Fruit fly (Drosophila melanogaster) whole organism, embryonic: ENCODE results near the gene Ada1-1.

Experiments
- Atf-2 ChIP-seq: fragments of 200-800 bp; sonication (Bioruptor generic); optimal IDR thresholded peaks from 2 replicates; lab custom pipeline; 2016; ENCODE audit warnings: missing biosample characterization, missing genetic modification characterization
- B-H1 ChIP-seq: fragments of 200-800 bp; sonication (Bioruptor generic); IDR thresholded peaks from 3 replicates; pipeline ENCODE4 v1.3.6; 2022; ENCODE audit warnings: missing biosample characterization, missing genetic modification characterization
- CG12659 ChIP-seq: fragments of 200-800 bp; sonication (Bioruptor generic); optimal IDR thresholded peaks from 3 replicates; lab custom pipeline; 2017; ENCODE audit warnings: mild to moderate bottlenecking, missing biosample characterization, missing genetic modification reagents, missing genetic modification characterization
- CG12942 ChIP-seq: fragments of 200-800 bp; sonication (Bioruptor generic); optimal IDR thresholded peaks from 3 replicates; lab custom pipeline; 2016; ENCODE audit warnings: missing biosample characterization, missing genetic modification characterization
- CG13287 ChIP-seq: fragments of 200-800 bp; sonication (Bioruptor generic); IDR thresholded peaks from 2 replicates; pipeline ENCODE4 v1.3.6; 2022; ENCODE audit warnings: missing biosample characterization, missing genetic modification characterization; ENCODE audit not compliant: partially characterized antibody
- CG14014 ChIP-seq: fragments of 200-800 bp; sonication (Bioruptor generic); IDR thresholded peaks from 2 replicates; pipeline ENCODE4 v1.3.6; 2022; ENCODE audit warnings: missing biosample characterization, missing genetic modification characterization
- CG14710 ChIP-seq: fragments of 200-800 bp; sonication (Bioruptor generic); optimal IDR thresholded peaks from 3 replicates; lab custom pipeline; 2019; ENCODE audit warnings: missing biosample characterization, mild to moderate bottlenecking, missing genetic modification characterization, moderate library complexity
- CG18476 ChIP-seq: fragments of 200-800 bp; sonication (Bioruptor generic); optimal IDR thresholded peaks from 2 replicates; lab custom pipeline; 2016; ENCODE audit warnings: missing biosample characterization, mild to moderate bottlenecking, missing genetic modification characterization
- CG32532 ChIP-seq: fragments of 200-800 bp; sonication (Bioruptor generic); IDR thresholded peaks from 2 replicates; pipeline ENCODE4 v1.3.6; 2022; ENCODE audit warnings: missing biosample characterization, missing genetic modification characterization
- CG3281 ChIP-seq: fragments of 200-800 bp; sonication (Bioruptor generic); optimal IDR thresholded peaks from 3 replicates; lab custom pipeline; 2017; ENCODE audit warnings: missing biosample characterization, mild to moderate bottlenecking, missing genetic modification characterization
- CG34224 ChIP-seq: fragments of 200-800 bp; sonication (Bioruptor generic); IDR thresholded peaks from 3 replicates; pipeline ENCODE4 v1.3.6; 2022; ENCODE audit warnings: missing biosample characterization, missing genetic modification characterization; ENCODE audit not compliant: partially characterized antibody
- CG34376 ChIP-seq: fragments of 200-800 bp; sonication (Bioruptor generic); optimal IDR thresholded peaks from 2 replicates; lab custom pipeline; 2018; ENCODE audit warnings: missing biosample characterization, mild to moderate bottlenecking, missing genetic modification characterization
- CG3847 ChIP-seq: fragments of 200-800 bp; sonication (Bioruptor generic); IDR thresholded peaks from 2 replicates; pipeline ENCODE4 v1.3.6; 2022; ENCODE audit warnings: missing biosample characterization, missing genetic modification characterization
- CG42726 ChIP-seq: fragments of 200-800 bp; sonication (Bioruptor generic); IDR thresholded peaks from 2 replicates; pipeline ENCODE4 v1.3.6; 2022; ENCODE audit warnings: missing biosample characterization, missing genetic modification characterization; ENCODE audit not compliant: partially characterized antibody
- CG4360 ChIP-seq: fragments of 200-800 bp; sonication (Bioruptor generic); IDR thresholded peaks from 2 replicates; pipeline ENCODE4 v1.3.6; 2022; ENCODE audit warnings: missing biosample characterization, missing genetic modification characterization
- CG6689 ChIP-seq: fragments of 200-800 bp; sonication (Bioruptor generic); IDR thresholded peaks from 2 replicates; pipeline ENCODE4 v1.3.6; 2022; ENCODE audit warnings: missing biosample characterization, missing genetic modification characterization
- CG6791 ChIP-seq: fragments of 200-800 bp; sonication (Bioruptor generic); IDR thresholded peaks from 3 replicates; pipeline ENCODE4 v1.3.6; 2022; ENCODE audit warnings: missing biosample characterization, missing genetic modification characterization; ENCODE audit not compliant: partially characterized antibody
- CG7987 ChIP-seq: fragments of 200-800 bp; sonication (Bioruptor generic); optimal IDR thresholded peaks from 2 replicates; lab custom pipeline; 2018; ENCODE audit warnings: missing biosample characterization, mild to moderate bottlenecking, missing genetic modification characterization, moderate library complexity
- CG8359 ChIP-seq: fragments of 200-800 bp; sonication (Bioruptor generic); optimal IDR thresholded peaks from 2 replicates; lab custom pipeline; 2017; ENCODE audit warnings: missing biosample characterization, mild to moderate bottlenecking, missing genetic modification characterization, borderline replicate concordance
- CG9932 ChIP-seq: fragments of 200-800 bp; sonication (Bioruptor generic); IDR thresholded peaks from 2 replicates; pipeline ENCODE4 v1.3.6; 2022; ENCODE audit warnings: missing biosample characterization, missing genetic modification characterization
- CTCF ChIP-seq: fragments of 200-800 bp; sonication (Bioruptor generic); optimal IDR thresholded peaks from 2 replicates; lab custom pipeline; 2017; ENCODE audit warnings: missing biosample characterization, mild to moderate bottlenecking, missing genetic modification characterization, moderate library complexity
- CoRest ChIP-seq: fragments of 200-800 bp; sonication (Bioruptor generic); optimal IDR thresholded peaks from 3 replicates; lab custom pipeline; 2018; ENCODE audit warnings: missing biosample characterization, mild to moderate bottlenecking, missing genetic modification characterization, moderate library complexity
- E2f2 ChIP-seq: fragments of 200-800 bp; sonication (Bioruptor generic); IDR thresholded peaks from 2 replicates; pipeline ENCODE4 v1.3.6; 2022; ENCODE audit warnings: missing biosample characterization, missing genetic modification characterization
- Ets97D ChIP-seq: fragments of 200-800 bp; sonication (Bioruptor generic); optimal IDR thresholded peaks from 3 replicates; lab custom pipeline; 2016; ENCODE audit warnings: missing biosample characterization, missing genetic modification characterization
- HmgZ ChIP-seq: fragments of 200-800 bp; sonication (Bioruptor generic); optimal IDR thresholded peaks from 2 replicates; lab custom pipeline; 2018; ENCODE audit warnings: missing biosample characterization, mild to moderate bottlenecking, missing genetic modification characterization
- Hr3 ChIP-seq: fragments of 200-800 bp; sonication (Bioruptor generic); optimal IDR thresholded peaks from 3 replicates; lab custom pipeline; 2016; ENCODE audit warnings: missing biosample characterization, missing genetic modification characterization
- MBD-R2 ChIP-seq: fragments of 200-800 bp; sonication (Bioruptor generic); IDR thresholded peaks from 2 replicates; pipeline ENCODE4 v1.3.6; 2022; ENCODE audit warnings: missing biosample characterization, missing genetic modification characterization
- Myb ChIP-seq: fragments of 200-800 bp; sonication (Bioruptor generic); optimal IDR thresholded peaks from 2 replicates; lab custom pipeline; 2016; ENCODE audit warnings: missing biosample characterization, missing genetic modification characterization
- Pdp1 ChIP-seq, 2 experiments: fragments of 200-800 bp; sonication (Bioruptor generic); optimal IDR thresholded peaks; 3 replicates each; lab custom pipeline; 2016; ENCODE audit warnings: missing biosample characterization in 2 of 2, missing genetic modification characterization in 2 of 2, mild to moderate bottlenecking in 1 of 2, moderate library complexity in 1 of 2
- Ptx1 ChIP-seq: fragments of 200-800 bp; sonication (Bioruptor generic); IDR thresholded peaks from 2 replicates; pipeline ENCODE4 v1.3.6; 2022; ENCODE audit warnings: missing biosample characterization, missing genetic modification characterization
- chinmo ChIP-seq: fragments of 200-800 bp; sonication (Bioruptor generic); IDR thresholded peaks from 4 replicates; pipeline ENCODE4 v1.3.6; 2022; ENCODE audit warnings: missing biosample characterization, missing genetic modification characterization; ENCODE audit not compliant: partially characterized antibody
- ci ChIP-seq: fragments of 200-800 bp; sonication (Bioruptor generic); IDR thresholded peaks from 3 replicates; pipeline ENCODE4 v1.3.6; 2022; ENCODE audit warnings: missing biosample characterization, missing genetic modification characterization
- corto ChIP-seq: fragments of 200-800 bp; sonication (Bioruptor generic); optimal IDR thresholded peaks from 2 replicates; lab custom pipeline; 2016; ENCODE audit warnings: missing biosample characterization, mild to moderate bottlenecking, missing genetic modification characterization, moderate library complexity
- dmrt11E ChIP-seq: fragments of 200-800 bp; sonication (Bioruptor generic); optimal IDR thresholded peaks from 3 replicates; lab custom pipeline; 2018; ENCODE audit warnings: missing biosample characterization, mild to moderate bottlenecking, missing genetic modification characterization, moderate library complexity
- ems ChIP-seq: fragments of 200-800 bp; sonication (Bioruptor generic); optimal IDR thresholded peaks from 3 replicates; lab custom pipeline; 2016; ENCODE audit warnings: missing biosample characterization, missing genetic modification characterization
- ewg ChIP-seq: fragments of 200-800 bp; sonication (Bioruptor generic); optimal IDR thresholded peaks from 3 replicates; lab custom pipeline; 2017; ENCODE audit warnings: mild to moderate bottlenecking, missing biosample characterization, missing genetic modification reagents, missing genetic modification characterization
- gem ChIP-seq: fragments of 200-800 bp; sonication (Bioruptor generic); optimal IDR thresholded peaks from 2 replicates; lab custom pipeline; 2019; ENCODE audit warnings: missing biosample characterization, mild to moderate bottlenecking, missing genetic modification characterization, moderate library complexity
- gt ChIP-seq: fragments of 200-800 bp; sonication (Bioruptor generic); IDR thresholded peaks from 2 replicates; pipeline ENCODE4 v1.3.6; 2022; ENCODE audit warnings: missing biosample characterization, missing genetic modification characterization
- ind ChIP-seq: fragments of 200-800 bp; sonication (Bioruptor generic); optimal IDR thresholded peaks from 3 replicates; lab custom pipeline; 2016; ENCODE audit warnings: missing biosample characterization, missing genetic modification characterization
- insv ChIP-seq, 2 experiments: fragments of 200-800 bp; sonication (Bioruptor generic); optimal IDR thresholded peaks; 3 replicates each; lab custom pipeline; 2016 to 2018; ENCODE audit warnings: missing biosample characterization in 2 of 2, missing genetic modification characterization in 2 of 2
- klu ChIP-seq: fragments of 200-800 bp; sonication (Bioruptor generic); IDR thresholded peaks from 2 replicates; pipeline ENCODE4 v1.3.6; 2022; ENCODE audit warnings: missing biosample characterization, missing genetic modification characterization
- lbe ChIP-seq: fragments of 200-800 bp; sonication (Bioruptor generic); optimal IDR thresholded peaks from 2 replicates; lab custom pipeline; 2016; ENCODE audit warnings: missing biosample characterization, mild to moderate bottlenecking, missing genetic modification characterization
- lilli ChIP-seq: fragments of 200-800 bp; sonication (Bioruptor generic); optimal IDR thresholded peaks from 3 replicates; lab custom pipeline; 2016; ENCODE audit warnings: missing biosample characterization, missing genetic modification characterization
- psq ChIP-seq: fragments of 200-800 bp; sonication (Bioruptor generic); optimal IDR thresholded peaks from 2 replicates; lab custom pipeline; 2017; ENCODE audit warnings: missing biosample characterization, missing genetic modification characterization
- pzg ChIP-seq: fragments of 200-800 bp; sonication (Bioruptor generic); optimal IDR thresholded peaks from 3 replicates; lab custom pipeline; 2018; ENCODE audit warnings: missing biosample characterization, mild to moderate bottlenecking, missing genetic modification characterization, moderate library complexity
- stwl ChIP-seq: fragments of 200-800 bp; sonication (Bioruptor generic); optimal IDR thresholded peaks from 3 replicates; lab custom pipeline; 2018; ENCODE audit warnings: missing biosample characterization, mild to moderate bottlenecking, missing genetic modification characterization, moderate library complexity
- vvl ChIP-seq: fragments of 200-800 bp; sonication (Bioruptor generic); IDR thresholded peaks from 2 replicates; pipeline ENCODE4 v1.3.6; 2022; ENCODE audit warnings: missing biosample characterization, missing genetic modification characterization
- wdn ChIP-seq: fragments of 200-800 bp; sonication (Bioruptor generic); IDR thresholded peaks from 2 replicates; pipeline ENCODE4 v1.3.6; 2022; ENCODE audit warnings: missing biosample characterization, missing genetic modification characterization

Ada1-1 gene

dm6 chr2L:11989729-11990128 lies 6.9 kb upstream of the Ada1-1 start, which contains the start of the genes zuc and dgt2 (continued):
- TF ChIP-seq CG34224 (GFP tag; lab: Robert Waterston, UW) = peak; percentile 44; the same call in 1 of the 3 replicates
- peak; percentile 71 for TF ChIP-seq pzg (GFP tag; lab: Kevin White, UChicago)
- peak; percentile 58 for TF ChIP-seq CG13287
- TF ChIP-seq E2f2 = peak; percentile 92
- TF ChIP-seq CG14710 (tag; lab: Kevin White, UChicago) = peak; percentile 14
- TF ChIP-seq HmgZ (tag; lab: Kevin White, UChicago) = peak; percentile 28
- peak; percentile 22 for TF ChIP-seq Ets97D (GFP tag; lab: Kevin White, UChicago)

dm6 chr2L:11990458-11991065 lies 6.0 kb upstream of the Ada1-1 start, which contains the start of gene escl:
TSS of gene escl (plus strand) at chr2L:11990927.
- no peak for TF ChIP-seq klu (GFP tag; lab: Robert Waterston, UW)
- TF ChIP-seq gem (tag; lab: Kevin White, UChicago) = no peak
- TF ChIP-seq gt (GFP tag; lab: Robert Waterston, UW) = no peak
- TF ChIP-seq ind (GFP tag; lab: Kevin White, UChicago) = no peak
- peak; percentile 18 for TF ChIP-seq CG12659
- no peak for TF ChIP-seq Ptx1 (GFP tag; lab: Robert Waterston, UW)
- TF ChIP-seq E2f2 = peak; percentile 75
- TF ChIP-seq CG7987 (GFP tag; lab: Kevin White, UChicago) = no peak
- TF ChIP-seq CG18476 (GFP tag; lab: Kevin White, UChicago) = no peak
- no peak for TF ChIP-seq CG42726 (GFP tag; lab: Robert Waterston, UW)
- no peak for TF ChIP-seq CG32532 (GFP tag; lab: Robert Waterston, UW)
- TF ChIP-seq ci (GFP tag; lab: Robert Waterston, UW) = 0 out of 3 replicates have a peak, but pooled peaks have one; percentile 5
- no peak for TF ChIP-seq B-H1 (GFP tag; lab: Robert Waterston, UW)
- no peak for TF ChIP-seq Hr3 (GFP tag; lab: Kevin White, UChicago)
- no peak for TF ChIP-seq CG34376 (GFP tag; lab: Kevin White, UChicago)
- TF ChIP-seq corto (GFP tag; lab: Kevin White, UChicago) = no peak
- peak; percentile 38 for TF ChIP-seq CG9932
- no peak for TF ChIP-seq Atf-2 (GFP tag; lab: Kevin White, UChicago)
- TF ChIP-seq insv (GFP tag; optimal IDR thresholded peaks at IDR 0.05; lab: Kevin White, UChicago) = no peak
- TF ChIP-seq CG12942 (GFP tag; lab: Kevin White, UChicago) = no peak
- peak; percentile 57 for TF ChIP-seq pzg (GFP tag; lab: Kevin White, UChicago)
- no peak for TF ChIP-seq wdn (GFP tag; lab: Robert Waterston, UW)
- no peak for TF ChIP-seq psq (GFP tag; lab: Kevin White, UChicago)
- TF ChIP-seq vvl = peak; percentile 90
- peak; percentile 1 for TF ChIP-seq CoRest
- no peak for TF ChIP-seq CG4360 (GFP tag; lab: Robert Waterston, UW)
- TF ChIP-seq CG3847 (GFP tag; lab: Robert Waterston, UW) = 0 out of 2 replicates have a peak, but pooled peaks have one; percentile 29
- TF ChIP-seq CG8359 = no peak
- TF ChIP-seq ewg (GFP tag; lab: Kevin White, UChicago) = peak; percentile 55
- TF ChIP-seq lilli (GFP tag; lab: Kevin White, UChicago) = no peak
- peak; percentile 94 for TF ChIP-seq CG3281 (GFP tag; lab: Kevin White, UChicago)
- peak; percentile 41 for TF ChIP-seq stwl
- TF ChIP-seq CTCF (GFP tag; lab: Kevin White, UChicago) = no peak
- no peak for TF ChIP-seq CG6791 (GFP tag; lab: Robert Waterston, UW)
- no peak for TF ChIP-seq lbe (GFP tag; lab: Kevin White, UChicago)
- no peak for TF ChIP-seq dmrt11E
- peak; percentile 85 for TF ChIP-seq MBD-R2 (GFP tag; lab: Robert Waterston, UW)
- peak; percentile 26 for TF ChIP-seq Myb (GFP tag; lab: Kevin White, UChicago)
- TF ChIP-seq ems (GFP tag; lab: Kevin White, UChicago) = no peak
- peak in 1 of 2 experiments; percentile 21 for TF ChIP-seq Pdp1 (GFP tag; optimal IDR thresholded peaks at IDR 0.05; lab: Kevin White, UChicago)
- TF ChIP-seq chinmo (GFP tag; lab: Robert Waterston, UW) = peak; percentile 50; the same call in 1 of the 4 replicates
- peak; percentile 50 for TF ChIP-seq CG13287
- TF ChIP-seq CG14014 (GFP tag; lab: Robert Waterston, UW) = no peak
- peak; percentile 14; the same call in 1 of the 2 replicates for TF ChIP-seq CG6689 (GFP tag; lab: Robert Waterston, UW)
